Worm (Caenorhabditis elegans): ENCODE results near the gene str-226.

DNA sequence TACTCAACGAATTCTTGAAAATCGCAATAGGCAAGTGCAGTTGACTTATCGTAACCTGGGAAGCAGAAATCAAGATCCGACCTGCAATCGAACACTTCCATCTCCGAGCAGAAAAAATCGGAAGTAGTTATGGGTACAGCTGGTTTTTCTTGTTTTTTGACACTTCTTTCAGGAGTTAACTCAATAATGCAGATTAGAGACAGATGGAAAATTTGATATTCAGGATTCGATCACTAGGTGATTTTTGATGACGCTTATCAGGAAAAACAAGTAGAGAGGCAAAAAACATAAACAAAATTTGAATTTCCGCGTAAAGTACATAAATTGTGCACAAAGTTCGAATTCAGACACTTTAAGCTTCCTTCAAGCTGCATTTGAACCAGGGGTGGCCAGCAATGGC, 36.3 kb downstream of the str-226 start, which contains the start of gene srw-130:
- TF ChIP-seq mdl-1 (tag; optimal IDR thresholded peaks at IDR 0.05) (no peak), skn-1 (tag; optimal IDR thresholded peaks at IDR 0.05) (no peak), ztf-4 (tag; optimal IDR thresholded peaks at IDR 0.05) (no peak), snpc-4 (tag; optimal IDR thresholded peaks at IDR 0.05) (no peak), nhr-28 (tag; optimal IDR thresholded peaks at IDR 0.05) (no peak), aly-2 (tag; optimal IDR thresholded peaks at IDR 0.05) (no peak), lin-39 (tag; optimal IDR thresholded peaks at IDR 0.05) (no peak), pqm-1 (tag; optimal IDR thresholded peaks at IDR 0.05) (no peak), ztf-11 (tag; optimal IDR thresholded peaks at IDR 0.05) (no peak), nhr-237 (tag; optimal IDR thresholded peaks at IDR 0.05) (no peak), elt-1 (tag; optimal IDR thresholded peaks at IDR 0.05) (no peak), nhr-76 (tag; optimal IDR thresholded peaks at IDR 0.05) (no peak)

Measured in whole organism, L3 larva.